Fruit fly (Drosophila melanogaster) whole organism, embryonic: ENCODE data around the gene Ror.
A peak's percentile ranks its signal among the peaks of the same experiment; 100 is the strongest.

ENCODE experiments used
- Aef1 ChIP-seq: fragments of 200-800 bp; sonication (Bioruptor generic); IDR thresholded peaks from 3 replicates; pipeline ENCODE4 v1.3.6; 2022; ENCODE audit warnings: missing biosample characterization, missing genetic modification characterization
- CG10959 ChIP-seq: fragments of 200-800 bp; sonication (Bioruptor generic); IDR thresholded peaks from 2 replicates; pipeline ENCODE4 v1.3.6; 2022; ENCODE audit warnings: missing biosample characterization, missing genetic modification characterization
- CG10979 ChIP-seq: fragments of 200-800 bp; sonication (Bioruptor generic); optimal IDR thresholded peaks from 2 replicates; lab custom pipeline; 2018; ENCODE audit warnings: missing biosample characterization, mild to moderate bottlenecking, missing genetic modification characterization, moderate library complexity
- CG12236 ChIP-seq: fragments of 200-800 bp; sonication (Bioruptor generic); optimal IDR thresholded peaks from 2 replicates; lab custom pipeline; 2016; ENCODE audit warnings: missing biosample characterization, missing genetic modification characterization
- CG12659 ChIP-seq: fragments of 200-800 bp; sonication (Bioruptor generic); optimal IDR thresholded peaks from 3 replicates; lab custom pipeline; 2017; ENCODE audit warnings: mild to moderate bottlenecking, missing biosample characterization, missing genetic modification reagents, missing genetic modification characterization
- CG13296 ChIP-seq: fragments of 200-800 bp; sonication (Bioruptor generic); optimal IDR thresholded peaks from 3 replicates; lab custom pipeline; 2018; ENCODE audit warnings: missing biosample characterization, mild to moderate bottlenecking, missing genetic modification characterization
- CG14667 ChIP-seq: fragments of 200-800 bp; sonication (Bioruptor generic); IDR thresholded peaks from 2 replicates; pipeline ENCODE4 v1.3.6; 2022; ENCODE audit warnings: missing biosample characterization, missing genetic modification characterization
- CG16813 ChIP-seq: fragments of 200-800 bp; sonication (Bioruptor generic); IDR thresholded peaks from 3 replicates; pipeline ENCODE4 v1.3.6; 2022; ENCODE audit warnings: missing biosample characterization, missing genetic modification characterization; ENCODE audit not compliant: partially characterized antibody
- CG17328 ChIP-seq: fragments of 200-800 bp; sonication (Bioruptor generic); IDR thresholded peaks from 2 replicates; pipeline ENCODE4 v1.3.6; 2022; ENCODE audit warnings: missing biosample characterization, missing genetic modification characterization
- CG17568 ChIP-seq: fragments of 200-800 bp; sonication (Bioruptor generic); optimal IDR thresholded peaks from 2 replicates; lab custom pipeline; 2018; ENCODE audit warnings: missing biosample characterization, mild to moderate bottlenecking, missing genetic modification characterization, moderate library complexity
- CG1792 ChIP-seq: fragments of 200-800 bp; sonication (Bioruptor generic); optimal IDR thresholded peaks from 2 replicates; lab custom pipeline; 2016; ENCODE audit warnings: missing biosample characterization, missing genetic modification characterization
- CG2199 ChIP-seq: fragments of 200-800 bp; sonication (Bioruptor generic); IDR thresholded peaks from 3 replicates; pipeline ENCODE4 v1.3.6; 2022; ENCODE audit warnings: missing biosample characterization, missing genetic modification characterization
- CG2678 ChIP-seq: fragments of 200-800 bp; sonication (Bioruptor generic); optimal IDR thresholded peaks from 3 replicates; lab custom pipeline; 2019; ENCODE audit warnings: missing biosample characterization, mild to moderate bottlenecking, missing genetic modification characterization, moderate library complexity
- CG2712 ChIP-seq: fragments of 200-800 bp; optimal IDR thresholded peaks from 3 replicates; lab custom pipeline; 2019; ENCODE audit warnings: missing biosample characterization, mild to moderate bottlenecking, missing genetic modification characterization, moderate library complexity
- CG31224 ChIP-seq: fragments of 200-800 bp; sonication (Bioruptor generic); IDR thresholded peaks from 2 replicates; pipeline ENCODE4 v1.3.6; 2022; ENCODE audit warnings: missing biosample characterization, missing genetic modification characterization
- CG3407 ChIP-seq: fragments of 200-800 bp; sonication (Bioruptor generic); optimal IDR thresholded peaks from 2 replicates; lab custom pipeline; 2018; ENCODE audit warnings: missing biosample characterization, mild to moderate bottlenecking, missing genetic modification characterization
- CG4404 ChIP-seq: fragments of 200-800 bp; sonication (Bioruptor generic); IDR thresholded peaks from 2 replicates; pipeline ENCODE4 v1.3.6; 2022; ENCODE audit warnings: missing biosample characterization, missing genetic modification characterization
- CG4617 ChIP-seq: fragments of 200-800 bp; sonication (Bioruptor generic); optimal IDR thresholded peaks from 3 replicates; lab custom pipeline; 2016; ENCODE audit warnings: missing biosample characterization, missing genetic modification characterization, borderline replicate concordance
- CG6175 ChIP-seq: fragments of 200-800 bp; sonication (Bioruptor generic); IDR thresholded peaks from 3 replicates; pipeline ENCODE4 v1.3.6; 2022; ENCODE audit warnings: missing biosample characterization, missing genetic modification characterization
- CG7745 ChIP-seq: fragments of 200-800 bp; sonication (Bioruptor generic); optimal IDR thresholded peaks from 2 replicates; lab custom pipeline; 2018; ENCODE audit warnings: missing biosample characterization, mild to moderate bottlenecking, missing genetic modification characterization, moderate library complexity
- CG7839 ChIP-seq: fragments of 200-800 bp; sonication (Bioruptor generic); optimal IDR thresholded peaks from 3 replicates; lab custom pipeline; 2018; ENCODE audit warnings: missing biosample characterization, mild to moderate bottlenecking, missing genetic modification characterization, moderate library complexity
- D19A ChIP-seq: fragments of 200-800 bp; optimal IDR thresholded peaks from 3 replicates; lab custom pipeline; 2019; ENCODE audit warnings: missing biosample characterization, mild to moderate bottlenecking, missing genetic modification characterization, moderate library complexity
- Fer1 ChIP-seq: fragments of 200-800 bp; sonication (Bioruptor generic); optimal IDR thresholded peaks from 2 replicates; lab custom pipeline; 2017; ENCODE audit warnings: missing biosample characterization, mild to moderate bottlenecking, missing genetic modification characterization
- Fer3 ChIP-seq: fragments of 200-800 bp; sonication (Bioruptor generic); optimal IDR thresholded peaks from 2 replicates; lab custom pipeline; 2018; ENCODE audit warnings: missing biosample characterization, mild to moderate bottlenecking, missing genetic modification characterization, moderate library complexity
- Hr39 ChIP-seq: fragments of >200 bp; optimal IDR thresholded peaks from 2 replicates; lab custom pipeline; 2017
- Hsf ChIP-seq: fragments of 200-800 bp; sonication (Bioruptor generic); optimal IDR thresholded peaks from 3 replicates; lab custom pipeline; 2016; ENCODE audit warnings: missing biosample characterization, missing genetic modification characterization
- Mad ChIP-seq: fragments of 200-800 bp; sonication (Bioruptor generic); optimal IDR thresholded peaks from 2 replicates; lab custom pipeline; 2016; ENCODE audit warnings: missing biosample characterization, missing genetic modification characterization
- Med ChIP-seq: fragments of 200-800 bp; sonication (Bioruptor generic); peaks from one replicate; lab custom pipeline; 2016; ENCODE audit warnings: missing biosample characterization, missing genetic modification characterization, mild to moderate bottlenecking, inconsistent platforms, moderate library complexity
- Oaz ChIP-seq: fragments of 200-800 bp; sonication (Bioruptor generic); IDR thresholded peaks from 2 replicates; pipeline ENCODE4 v1.3.6; 2022; ENCODE audit warnings: missing biosample characterization, missing genetic modification characterization
- Ravus ChIP-seq: fragments of 200-800 bp; sonication (Bioruptor generic); IDR thresholded peaks from 2 replicates; pipeline ENCODE4 v1.3.6; 2022; ENCODE audit warnings: missing biosample characterization, missing genetic modification characterization
- Usf ChIP-seq: fragments of 200-800 bp; sonication (Bioruptor generic); optimal IDR thresholded peaks from 2 replicates; lab custom pipeline; 2017; ENCODE audit warnings: missing genotype, missing biosample characterization, missing genetic modification characterization
- abd-A ChIP-seq: fragments of 200-800 bp; sonication (Bioruptor generic); optimal IDR thresholded peaks from 3 replicates; lab custom pipeline; 2019; ENCODE audit warnings: missing biosample characterization, mild to moderate bottlenecking, missing genetic modification characterization, moderate library complexity
- amos ChIP-seq: fragments of 200-800 bp; sonication (Bioruptor generic); IDR thresholded peaks from 2 replicates; pipeline ENCODE4 v1.3.6; 2022; ENCODE audit warnings: missing biosample characterization, missing genetic modification characterization; ENCODE audit not compliant: partially characterized antibody
- cas ChIP-seq: fragments of 200-800 bp; sonication (Bioruptor generic); IDR thresholded peaks from 2 replicates; pipeline ENCODE4 v1.3.6; 2022; ENCODE audit warnings: missing biosample characterization, missing genetic modification characterization
- chn ChIP-seq: fragments of 200-800 bp; sonication (Bioruptor generic); optimal IDR thresholded peaks from 2 replicates; lab custom pipeline; 2016; ENCODE audit warnings: missing biosample characterization, missing genetic modification characterization
- danr ChIP-seq: fragments of 200-800 bp; sonication (Bioruptor generic); IDR thresholded peaks from 2 replicates; pipeline ENCODE4 v1.3.6; 2022; ENCODE audit warnings: missing biosample characterization, missing genetic modification characterization
- ems ChIP-seq: fragments of 200-800 bp; sonication (Bioruptor generic); optimal IDR thresholded peaks from 3 replicates; lab custom pipeline; 2016; ENCODE audit warnings: missing biosample characterization, missing genetic modification characterization
- grn ChIP-seq: fragments of 200-800 bp; sonication (Bioruptor generic); optimal IDR thresholded peaks from 3 replicates; lab custom pipeline; 2017; ENCODE audit warnings: missing biosample characterization, missing genetic modification characterization
- hkb ChIP-seq, 2 experiments: fragments of 200-800 bp in 1 of 2; fragments of >200 bp in 1 of 2; sonication (Bioruptor generic) in 1 of 2; IDR thresholded peaks in 1 of 2; optimal IDR thresholded peaks in 1 of 2; 2 replicates each; pipeline versions ENCODE4 v1.3.6 to Lab custom; 2017 to 2022; ENCODE audit warnings: missing biosample characterization in 1 of 2, missing genetic modification characterization in 1 of 2
- luna ChIP-seq: fragments of 200-800 bp; sonication (Bioruptor generic); optimal IDR thresholded peaks from 2 replicates; lab custom pipeline; 2016; ENCODE audit warnings: missing biosample characterization, missing genetic modification characterization
- mld ChIP-seq: fragments of 200-800 bp; sonication (Bioruptor generic); IDR thresholded peaks from 3 replicates; pipeline ENCODE4 v1.3.6; 2022; ENCODE audit warnings: missing biosample characterization, missing genetic modification characterization; ENCODE audit not compliant: partially characterized antibody
- nerfin-2 ChIP-seq: fragments of 200-800 bp; sonication (Bioruptor generic); IDR thresholded peaks from 2 replicates; pipeline ENCODE4 v1.3.6; 2022; ENCODE audit warnings: missing biosample characterization, missing genetic modification characterization; ENCODE audit not compliant: partially characterized antibody
- peb ChIP-seq: fragments of 200-800 bp; sonication (Bioruptor generic); IDR thresholded peaks from 2 replicates; pipeline ENCODE4 v1.3.6; 2022; ENCODE audit warnings: missing biosample characterization, missing genetic modification characterization
- prd ChIP-seq, 3 experiments: fragments of >200 bp in 2 of 3; fragments of 200-800 bp in 1 of 3; sonication (Bioruptor generic) in 1 of 3; optimal IDR thresholded peaks in 2 of 3; IDR thresholded peaks in 1 of 3; 2 replicates in 2 of 3; 3 replicates in 1 of 3; pipeline versions ENCODE4 v1.3.6 to Lab custom; 2017 to 2022; ENCODE audit warnings: missing biosample characterization in 1 of 3, missing genetic modification characterization in 1 of 3
- run ChIP-seq: fragments of 200-800 bp; sonication (Bioruptor generic); optimal IDR thresholded peaks from 3 replicates; lab custom pipeline; 2018; ENCODE audit warnings: missing biosample characterization, mild to moderate bottlenecking, missing genetic modification characterization
- salm ChIP-seq: fragments of 200-800 bp; sonication (Bioruptor generic); optimal IDR thresholded peaks from 2 replicates; lab custom pipeline; 2018; ENCODE audit warnings: missing biosample characterization, mild to moderate bottlenecking, missing genetic modification characterization
- sug ChIP-seq: fragments of 200-800 bp; optimal IDR thresholded peaks from 2 replicates; lab custom pipeline; 2019; ENCODE audit warnings: missing biosample characterization, mild to moderate bottlenecking, missing genetic modification characterization, moderate library complexity
- vnd ChIP-seq: fragments of 200-800 bp; sonication (Bioruptor generic); IDR thresholded peaks from 3 replicates; pipeline ENCODE4 v1.3.6; 2022; ENCODE audit warnings: missing biosample characterization, missing genetic modification characterization; ENCODE audit not compliant: partially characterized antibody
- wor ChIP-seq: fragments of 200-800 bp; sonication (Bioruptor generic); IDR thresholded peaks from 2 replicates; pipeline ENCODE4 v1.3.6; 2022; ENCODE audit warnings: missing biosample characterization, missing genetic modification characterization
- yki ChIP-seq: fragments of >200 bp; optimal IDR thresholded peaks from 3 replicates; lab custom pipeline; 2018

The Ror gene

dm6 chr2L:10292066-10292560, 40.5 kb downstream of the Ror start, which contains the start of gene Ufd4 (continued):
- peak; percentile 13 for TF ChIP-seq Mad (GFP tag; lab: Kevin White, UChicago)
- no peak for TF ChIP-seq cas
- TF ChIP-seq ems (GFP tag; lab: Kevin White, UChicago) = peak; percentile 64
- peak; percentile 95 for TF ChIP-seq Med
- TF ChIP-seq prd (optimal IDR thresholded peaks at IDR 0.05; lab: Kevin White, UChicago) = no peak
- peak; percentile 75; the same call in 2 of the 3 replicates for TF ChIP-seq prd (GFP tag; IDR thresholded peaks at IDR 0.05; lab: Robert Waterston, UW)
- no peak for TF ChIP-seq luna (GFP tag; lab: Kevin White, UChicago)
- TF ChIP-seq Fer3 (tag; lab: Kevin White, UChicago) = no peak
- TF ChIP-seq Ravus (GFP tag; lab: Robert Waterston, UW) = no peak
- peak; percentile 7 for TF ChIP-seq CG7745
- TF ChIP-seq vnd (GFP tag; lab: Robert Waterston, UW) = no peak
- TF ChIP-seq Hr39 (lab: Kevin White, UChicago) = no peak
- TF ChIP-seq CG2678 (tag; lab: Kevin White, UChicago) = no peak
- no peak for TF ChIP-seq sug (tag; lab: Kevin White, UChicago)
- TF ChIP-seq grn (GFP tag; lab: Kevin White, UChicago) = no peak
- TF ChIP-seq Oaz (GFP tag; lab: Robert Waterston, UW) = no peak
- TF ChIP-seq CG4617 = peak; percentile 68
- 0 out of 3 replicates have a peak, but pooled peaks have one; percentile 7 for TF ChIP-seq CG2199 (GFP tag; lab: Robert Waterston, UW)
- no peak for TF ChIP-seq CG3407 (GFP tag; lab: Kevin White, UChicago)
- TF ChIP-seq CG13296 (GFP tag; lab: Kevin White, UChicago) = peak; percentile 76
- TF ChIP-seq CG16813 (GFP tag; lab: Robert Waterston, UW) = peak; percentile 40; the same call in 2 of the 3 replicates
- no peak for TF ChIP-seq nerfin-2 (GFP tag; lab: Robert Waterston, UW)
- TF ChIP-seq CG4404 (GFP tag; lab: Robert Waterston, UW) = no peak
- TF ChIP-seq CG31224 = no peak
- peak; percentile 47; the same call in 1 of the 3 replicates for TF ChIP-seq Aef1 (GFP tag; lab: Robert Waterston, UW)
- TF ChIP-seq yki (lab: Kevin White, UChicago) = no peak
- TF ChIP-seq CG14667 (GFP tag; lab: Robert Waterston, UW) = no peak
- TF ChIP-seq Fer1 (GFP tag; lab: Kevin White, UChicago) = peak; percentile 76
- TF ChIP-seq peb = no peak
- TF ChIP-seq CG17568 (GFP tag; lab: Kevin White, UChicago) = no peak
- TF ChIP-seq salm = no peak
- TF ChIP-seq chn (GFP tag; lab: Kevin White, UChicago) = peak; percentile 72
- TF ChIP-seq CG17328 (GFP tag; lab: Robert Waterston, UW) = peak; percentile 58
- TF ChIP-seq CG10959 (GFP tag; lab: Robert Waterston, UW) = no peak
- peak; percentile 1 for TF ChIP-seq run (tag; lab: Kevin White, UChicago)
- TF ChIP-seq hkb (optimal IDR thresholded peaks at IDR 0.05; lab: Kevin White, UChicago) = no peak
- peak; percentile 84 for TF ChIP-seq hkb (GFP tag; IDR thresholded peaks at IDR 0.05; lab: Robert Waterston, UW)
- TF ChIP-seq CG2712 (tag; lab: Kevin White, UChicago) = peak; percentile 86
- TF ChIP-seq danr (GFP tag; lab: Robert Waterston, UW) = no peak
- TF ChIP-seq amos = no peak; the same call in 1 of the 2 replicates
- no peak for TF ChIP-seq CG7839
- TF ChIP-seq CG6175 = no peak
- no peak for TF ChIP-seq Hsf (GFP tag; lab: Kevin White, UChicago)
- TF ChIP-seq D19A (tag; lab: Kevin White, UChicago) = no peak
- no peak for TF ChIP-seq wor
- TF ChIP-seq abd-A (tag; lab: Kevin White, UChicago) = no peak
- TF ChIP-seq mld (GFP tag; lab: Robert Waterston, UW) = no peak
- peak; percentile 64 for TF ChIP-seq CG10979 (tag; lab: Kevin White, UChicago)
- TF ChIP-seq Usf (GFP tag; lab: Kevin White, UChicago) = no peak
- TF ChIP-seq CG1792 (GFP tag; lab: Kevin White, UChicago) = peak; percentile 20
- TF ChIP-seq CG12236 (GFP tag; lab: Kevin White, UChicago) = no peak
- TF ChIP-seq CG12659 = peak; percentile 79
